Worm (Caenorhabditis elegans) whole organism, late embryonic: ENCODE results near the gene C09H10.5.

ENCODE experiments used
- C38D4.7 ChIP-seq: fragments of 200-800 bp; sonication (Bioruptor generic); optimal IDR thresholded peaks from 2 replicates; lab custom pipeline; 2018; ENCODE audit warnings: mild to moderate bottlenecking, missing genetic modification characterization, moderate library complexity, missing compliant biosample characterization
- F13H6.1 ChIP-seq: sonication (generic microtip); optimal IDR thresholded peaks from 2 replicates; lab custom pipeline; 2016; ENCODE audit warnings: missing genetic modification characterization, missing compliant biosample characterization
- ceh-14 ChIP-seq: sonication (generic microtip); optimal IDR thresholded peaks from 2 replicates; lab custom pipeline; 2016; ENCODE audit warnings: missing genotype, missing genetic modification characterization, missing compliant biosample characterization
- ceh-18 ChIP-seq: sonication (generic microtip); optimal IDR thresholded peaks from 2 replicates; lab custom pipeline; 2016; ENCODE audit warnings: missing genetic modification characterization, missing compliant biosample characterization
- ceh-19 ChIP-seq: fragments of 200-800 bp; sonication (Bioruptor generic); optimal IDR thresholded peaks from 2 replicates; lab custom pipeline; 2018; ENCODE audit warnings: mild to moderate bottlenecking, missing genetic modification characterization, missing compliant biosample characterization
- ceh-22 ChIP-seq: sonication (generic microtip); optimal IDR thresholded peaks from 2 replicates; lab custom pipeline; 2017; ENCODE audit warnings: missing biosample characterization, missing genetic modification characterization
- ceh-30 ChIP-seq: fragments of 150-350 bp; optimal IDR thresholded peaks from 2 replicates; lab custom pipeline; 2014; ENCODE audit warnings: missing biosample characterization, missing genetic modification characterization
- ceh-45 ChIP-seq: fragments of 200-800 bp; sonication (Bioruptor generic); IDR thresholded peaks from 2 replicates; pipeline ENCODE4 v1.3.6; 2022; ENCODE audit warnings: missing genetic modification reagents, missing genetic modification characterization, missing compliant biosample characterization
- ceh-48 ChIP-seq: sonication (generic microtip); optimal IDR thresholded peaks from 2 replicates; lab custom pipeline; 2016; ENCODE audit warnings: missing genetic modification characterization, inconsistent platforms, missing compliant biosample characterization
- ceh-6 ChIP-seq: fragments of 200-800 bp; sonication (Bioruptor generic); optimal IDR thresholded peaks from 2 replicates; lab custom pipeline; 2018; ENCODE audit warnings: mild to moderate bottlenecking, missing genetic modification characterization, missing compliant biosample characterization
- dmd-4 ChIP-seq: sonication (generic microtip); optimal IDR thresholded peaks from 2 replicates; lab custom pipeline; 2016; ENCODE audit warnings: borderline replicate concordance, missing genetic modification characterization, missing compliant biosample characterization
- dve-1 ChIP-seq: sonication (generic microtip); optimal IDR thresholded peaks from 2 replicates; lab custom pipeline; 2017; ENCODE audit warnings: antibody characterized with exemption, mild to moderate bottlenecking, missing genetic modification characterization, missing compliant biosample characterization
- elt-2 ChIP-seq: sonication (generic microtip); optimal IDR thresholded peaks from 2 replicates; lab custom pipeline; 2016; ENCODE audit warnings: missing genetic modification reagents, missing genetic modification characterization, missing compliant biosample characterization
- elt-4 ChIP-seq: sonication (generic microtip); optimal IDR thresholded peaks from 2 replicates; lab custom pipeline; 2016; ENCODE audit warnings: missing genetic modification characterization, missing compliant biosample characterization
- eyg-1 ChIP-seq: sonication (generic microtip); optimal IDR thresholded peaks from 2 replicates; lab custom pipeline; 2016; ENCODE audit warnings: missing genotype, missing genetic modification characterization, missing compliant biosample characterization
- fkh-10 ChIP-seq: fragments of 150-350 bp; optimal IDR thresholded peaks from 2 replicates; lab custom pipeline; 2014; ENCODE audit warnings: missing biosample characterization, missing genetic modification reagents, missing genetic modification characterization
- gmeb-2 ChIP-seq: sonication (generic microtip); optimal IDR thresholded peaks from 2 replicates; lab custom pipeline; 2016; ENCODE audit warnings: missing genetic modification characterization, inconsistent platforms, missing compliant biosample characterization
- hlh-30 ChIP-seq: sonication (generic microtip); optimal IDR thresholded peaks from 2 replicates; lab custom pipeline; 2017; ENCODE audit warnings: antibody characterized with exemption, missing genetic modification characterization, missing compliant biosample characterization; ENCODE audit not compliant: insufficient read depth
- hlh-6 ChIP-seq: sonication (generic microtip); optimal IDR thresholded peaks from 2 replicates; lab custom pipeline; 2016; ENCODE audit warnings: missing genotype, missing genetic modification characterization, missing compliant biosample characterization
- hlh-8 ChIP-seq: sonication (generic microtip); optimal IDR thresholded peaks from 2 replicates; lab custom pipeline; 2016; ENCODE audit warnings: missing genotype, missing genetic modification characterization, missing compliant biosample characterization
- mec-3 ChIP-seq: sonication (generic microtip); optimal IDR thresholded peaks from 2 replicates; lab custom pipeline; 2016; ENCODE audit warnings: borderline replicate concordance, missing genetic modification characterization, missing compliant biosample characterization
- nfya-1 ChIP-seq: sonication (generic microtip); optimal IDR thresholded peaks from 2 replicates; lab custom pipeline; 2017; ENCODE audit warnings: missing genetic modification characterization, mild to moderate bottlenecking, missing compliant biosample characterization, antibody characterized with exemption, moderate library complexity
- nhr-11 ChIP-seq: fragments of 150-350 bp; optimal IDR thresholded peaks from 2 replicates; lab custom pipeline; 2014; ENCODE audit warnings: missing biosample characterization, missing genetic modification characterization
- pat-9 ChIP-seq: fragments of 200-800 bp; sonication (Bioruptor generic); optimal IDR thresholded peaks from 2 replicates; lab custom pipeline; 2018; ENCODE audit warnings: mild to moderate bottlenecking, missing genetic modification characterization, moderate library complexity, missing compliant biosample characterization
- pax-1 ChIP-seq: fragments of 150-350 bp; optimal IDR thresholded peaks from 2 replicates; lab custom pipeline; 2014; ENCODE audit warnings: missing biosample characterization, missing genetic modification characterization
- pros-1 ChIP-seq: fragments of 150-350 bp; optimal IDR thresholded peaks from 2 replicates; lab custom pipeline; 2014; ENCODE audit warnings: missing biosample characterization, missing genetic modification reagents, missing genetic modification characterization
- rnt-1 ChIP-seq: sonication (generic microtip); optimal IDR thresholded peaks from 2 replicates; lab custom pipeline; 2016; ENCODE audit warnings: missing genetic modification characterization, missing compliant biosample characterization
- syd-9 ChIP-seq: sonication (generic microtip); optimal IDR thresholded peaks from 2 replicates; lab custom pipeline; 2016; ENCODE audit warnings: mild to moderate bottlenecking, missing genetic modification characterization, moderate library complexity, missing compliant biosample characterization
- tbx-2 ChIP-seq: sonication (generic microtip); optimal IDR thresholded peaks from 2 replicates; lab custom pipeline; 2016; ENCODE audit warnings: missing genetic modification characterization, missing compliant biosample characterization
- tbx-7 ChIP-seq: sonication (generic microtip); optimal IDR thresholded peaks from 2 replicates; lab custom pipeline; 2016; ENCODE audit warnings: missing genotype, missing genetic modification characterization, missing compliant biosample characterization
- ttx-3 ChIP-seq: sonication (generic microtip); optimal IDR thresholded peaks from 2 replicates; lab custom pipeline; 2016; ENCODE audit warnings: missing genetic modification reagents, missing genetic modification characterization, missing compliant biosample characterization
- unc-3 ChIP-seq, 2 experiments: fragments of 200-800 bp in 1 of 2; sonication (Bioruptor generic) in 1 of 2; sonication (generic microtip) in 1 of 2; conservative IDR thresholded peaks in 1 of 2; optimal IDR thresholded peaks in 1 of 2; 2 replicates each; pipeline versions ENCODE4 v1.3.6 to Lab custom; 2016 to 2022; ENCODE audit warnings: missing compliant biosample characterization in 2 of 2, missing genetic modification characterization in 2 of 2, missing genetic modification reagents in 1 of 2
- unc-42 ChIP-seq: sonication (generic microtip); optimal IDR thresholded peaks from 2 replicates; lab custom pipeline; 2016; ENCODE audit warnings: missing genotype, missing genetic modification characterization, missing compliant biosample characterization
- unc-86 ChIP-seq: sonication (generic microtip); optimal IDR thresholded peaks from 2 replicates; lab custom pipeline; 2016; ENCODE audit warnings: missing genetic modification characterization, missing compliant biosample characterization
- zip-5 ChIP-seq: sonication (generic microtip); optimal IDR thresholded peaks from 2 replicates; lab custom pipeline; 2016; ENCODE audit warnings: missing genetic modification characterization, missing compliant biosample characterization
- ztf-16 ChIP-seq: sonication (generic microtip); optimal IDR thresholded peaks from 2 replicates; lab custom pipeline; 2017; ENCODE audit warnings: missing genetic modification characterization, missing compliant biosample characterization

C09H10.5 gene

DNA sequence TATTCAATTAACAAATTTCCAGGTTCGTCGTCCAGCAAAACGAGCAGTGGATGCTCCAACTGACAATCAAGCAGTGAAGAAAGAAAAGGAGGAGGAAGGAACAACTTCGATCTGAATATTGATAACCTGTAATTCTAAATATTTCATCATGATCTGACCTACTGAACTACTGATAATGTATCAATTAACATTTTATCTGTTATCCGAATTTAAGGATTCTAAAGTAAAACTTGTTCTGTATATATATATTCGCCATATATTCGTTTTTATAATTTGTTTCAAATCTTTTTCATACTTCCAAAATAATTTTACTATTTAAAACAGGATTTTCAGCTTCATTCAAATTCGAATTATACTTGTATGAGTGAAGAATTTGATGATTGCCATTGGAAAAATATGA, 4.3 kb upstream of the C09H10.5 start, which contains the start of gene apc-17:
Gene apc-17 (plus strand): TSS at position 301 of the 400 bp plus-strand sequence.
- TF ChIP-seq nhr-11 (tag; lab: Kevin White, UChicago) (no peak), hlh-30 (tag; lab: Kevin White, UChicago) (no peak), ceh-30 (no peak), nfya-1 (tag; lab: Kevin White, UChicago) (no peak), ttx-3 (no peak), ceh-45 (GFP tag; lab: Robert Waterston, UW) (no peak), tbx-7 (tag; lab: Kevin White, UChicago) (no peak), pat-9 (no peak), unc-42 (tag; lab: Kevin White, UChicago) (no peak), gmeb-2 (tag; lab: Kevin White, UChicago) (no peak), hlh-8 (no peak), F13H6.1 (tag; lab: Kevin White, UChicago) (no peak), fkh-10 (no peak), rnt-1 (tag; lab: Kevin White, UChicago) (no peak), mec-3 (tag; lab: Kevin White, UChicago) (no peak), pax-1 (no peak), C38D4.7 (GFP tag; lab: Kevin White, UChicago) (no peak), ceh-18 (no peak), dve-1 (tag; lab: Kevin White, UChicago) (no peak)

DNA sequence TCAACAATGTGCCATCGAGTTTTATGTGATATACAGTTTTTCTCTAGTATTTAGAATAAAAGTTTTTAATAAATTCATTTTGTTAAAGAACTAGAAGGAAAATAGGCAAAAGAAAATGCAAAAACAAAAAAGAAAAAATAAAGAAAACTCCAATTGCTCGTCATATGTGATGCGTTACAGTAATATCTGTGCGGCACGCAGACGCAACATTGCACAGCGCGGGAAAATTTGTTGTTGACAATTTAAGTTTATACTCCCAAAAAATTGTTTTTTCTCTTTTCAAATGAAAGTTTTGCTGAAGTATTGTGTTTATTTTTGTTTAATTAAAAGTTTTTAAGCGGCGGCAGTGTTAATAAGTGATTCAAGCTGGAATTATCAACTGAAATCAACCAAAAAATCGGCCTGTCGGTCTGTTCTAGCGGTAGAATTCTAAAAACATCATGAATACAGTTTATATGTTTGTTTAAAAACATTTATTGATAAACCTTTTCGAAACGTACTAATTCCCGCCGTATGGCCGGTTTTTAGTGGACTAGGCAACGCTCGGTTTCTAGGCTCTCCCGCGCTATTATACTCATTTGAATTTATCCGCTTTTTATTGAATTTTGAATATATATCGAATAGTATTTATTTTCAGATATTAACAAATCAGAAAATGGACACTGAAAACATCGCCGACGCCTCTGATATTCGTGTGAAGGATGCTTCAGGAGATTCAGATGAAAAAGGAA, 2.6 kb upstream of the C09H10.5 start, which contains the start of gene nasp-1:
Gene nasp-1 (plus strand): TSS at position 632 of the 731 bp plus-strand sequence.
- TF ChIP-seq dmd-4 (no peak), C38D4.7 (GFP tag; lab: Kevin White, UChicago) (no peak), ceh-22 (tag; lab: Kevin White, UChicago) (no peak), pros-1 (tag; lab: Kevin White, UChicago) (no peak), ceh-6 (no peak), ceh-19 (no peak), zip-5 (tag; lab: Kevin White, UChicago) (no peak), unc-3 (GFP tag; conservative IDR thresholded peaks at IDR 0.05; lab: Robert Waterston, UW) (no peak), unc-3 (tag; optimal IDR thresholded peaks at IDR 0.05; lab: Kevin White, UChicago) (no peak), unc-86 (tag; lab: Kevin White, UChicago) (no peak), hlh-8 (no peak), nfya-1 (tag; lab: Kevin White, UChicago) (no peak), syd-9 (tag; lab: Kevin White, UChicago) (no peak), ztf-16 (tag; lab: Kevin White, UChicago) (no peak), elt-4 (tag; lab: Kevin White, UChicago) (no peak), ceh-48 (tag; lab: Kevin White, UChicago) (no peak), tbx-2 (tag; lab: Kevin White, UChicago) (no peak), nhr-11 (tag; lab: Kevin White, UChicago) (no peak), eyg-1 (tag; lab: Kevin White, UChicago) (no peak), hlh-6 (tag; lab: Kevin White, UChicago) (no peak)
- TF ChIP-seq, all 69 proteins: peak for 0

DNA sequence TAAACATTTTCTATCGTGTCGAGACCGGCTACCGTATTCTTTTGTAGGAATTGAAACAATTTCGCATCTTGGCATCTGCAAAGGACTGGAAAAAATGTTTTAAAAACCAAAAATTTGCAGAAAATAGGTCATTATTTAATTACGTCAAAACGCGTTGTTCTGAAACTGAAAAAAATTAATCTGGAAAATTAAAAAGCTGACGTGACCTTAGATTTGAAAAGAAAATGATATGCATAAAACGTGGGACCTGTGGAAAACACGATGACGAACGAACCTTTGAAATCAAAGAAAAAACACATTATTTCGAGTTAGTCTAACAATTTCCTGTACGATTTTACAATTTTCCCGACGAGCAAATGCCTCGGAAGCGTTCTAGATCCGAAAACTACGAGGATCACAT, 605 bp upstream of the C09H10.5 start, which contains the start of gene C09H10.9:
Gene C09H10.9 (plus strand): TSS at position 301 of the 400 bp plus-strand sequence.
- TF ChIP-seq ceh-45 (GFP tag; lab: Robert Waterston, UW) = no peak
- no peak for TF ChIP-seq elt-2 (tag; lab: Kevin White, UChicago)
- no peak for TF ChIP-seq ceh-14
- no peak for TF ChIP-seq syd-9 (tag; lab: Kevin White, UChicago)
